Worm (Caenorhabditis elegans) whole organism, L3 larva: ENCODE measurements around the gene skr-10.

Experiments used
- aly-2 ChIP-seq: fragments of 150-350 bp; optimal IDR thresholded peaks from 2 replicates; lab custom pipeline; 2014; ENCODE audit warnings: missing biosample characterization, missing genetic modification characterization
- fos-1 ChIP-seq: fragments of 150-350 bp; optimal IDR thresholded peaks from 2 replicates; lab custom pipeline; 2014; ENCODE audit warnings: missing biosample characterization, missing genetic modification characterization
- snpc-4 ChIP-seq: fragments of 150-350 bp; optimal IDR thresholded peaks from 2 replicates; lab custom pipeline; 2014; ENCODE audit warnings: missing biosample characterization, missing genetic modification characterization
- unc-39 ChIP-seq: sonication (generic microtip); optimal IDR thresholded peaks from 4 replicates; lab custom pipeline; 2017; ENCODE audit warnings: missing biosample characterization, missing genetic modification characterization

DNA sequence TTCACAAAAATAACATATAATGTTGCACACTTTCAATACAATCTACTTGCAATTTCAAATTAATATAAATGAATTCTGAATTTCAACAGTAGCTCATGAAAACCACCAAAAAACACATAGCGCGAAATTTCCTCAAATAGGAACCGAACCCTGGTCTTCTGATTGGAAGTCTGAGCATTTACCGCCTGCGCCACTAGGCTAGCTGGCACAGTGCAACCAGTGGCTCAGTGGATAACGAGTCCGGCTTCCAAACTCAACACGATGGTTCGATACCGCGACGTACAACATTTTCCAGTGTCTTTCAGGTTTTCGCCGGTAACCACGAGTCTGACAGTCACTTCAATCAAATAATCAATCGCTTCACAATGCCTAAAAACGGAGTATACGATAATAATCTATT, 7.1 kb downstream of the skr-10 start:
- TF ChIP-seq snpc-4 (tag; lab: Kevin White, UChicago), result no peak
- no peak for TF ChIP-seq fos-1
- TF ChIP-seq unc-39, result no peak
- no peak for TF ChIP-seq aly-2
